Fruit fly (Drosophila melanogaster): ENCODE measurements around the gene CG17242.

CG17242 gene

DNA sequence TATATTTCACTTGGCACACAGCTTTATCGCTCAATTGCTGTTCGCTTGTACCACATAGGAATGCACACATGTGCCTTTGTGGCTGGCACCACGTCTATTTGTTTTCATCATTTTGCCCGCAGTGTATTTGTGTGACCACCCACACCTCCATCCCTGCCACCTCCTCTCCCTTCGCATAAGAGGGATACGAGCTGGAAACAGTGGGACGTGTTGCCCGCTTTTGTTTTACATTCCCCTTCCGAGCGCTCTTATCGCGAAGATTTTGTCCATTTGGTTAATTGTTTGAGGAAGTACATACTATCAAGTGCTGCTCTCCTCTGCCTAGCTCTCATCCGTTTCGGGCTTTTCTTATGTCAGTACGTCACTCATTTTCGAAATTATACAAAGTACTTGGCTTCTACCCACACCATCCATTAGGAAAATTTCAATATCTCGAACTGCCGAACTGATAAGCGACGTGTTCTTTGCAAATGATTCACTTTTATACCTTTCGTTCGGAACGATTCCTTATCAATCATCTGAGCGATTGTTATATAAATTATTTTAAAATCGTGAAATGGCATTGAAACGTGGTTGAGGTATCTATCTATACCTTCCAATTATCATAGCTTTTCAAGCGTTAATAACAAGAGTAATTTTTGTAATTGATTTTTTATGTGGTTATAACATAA lies 40.6 kb downstream of the CG17242 start:
- TF ChIP-seq sens (GFP tag) (peak; percentile 52), nau (GFP tag; optimal IDR thresholded peaks at IDR 0.05) (no peak), lab (GFP tag; optimal IDR thresholded peaks at IDR 0.05) (peak; percentile 29), Gsc (GFP tag; IDR thresholded peaks at IDR 0.05) (no peak), lbe (GFP tag; optimal IDR thresholded peaks at IDR 0.05) (peak; percentile 10), ham (GFP tag; IDR thresholded peaks at IDR 0.05) (no peak), crol (GFP tag; IDR thresholded peaks at IDR 0.05) (peak; percentile 87), Dfd (GFP tag; optimal IDR thresholded peaks at IDR 0.05) (no peak), CG8290 (GFP tag; optimal IDR thresholded peaks at IDR 0.05) (no peak), CG8290 (tag; optimal IDR thresholded peaks at IDR 0.05) (peak in 1 of 2 experiments; percentile 37), BtbVII (GFP tag; optimal IDR thresholded peaks at IDR 0.05) (peak; percentile 62), CG4707 (GFP tag; optimal IDR thresholded peaks at IDR 0.05) (peak; percentile 16), Six4 (GFP tag; optimal IDR thresholded peaks at IDR 0.05) (no peak), HLH4C (GFP tag; IDR thresholded peaks at IDR 0.05; ENCODE audit: partially characterized antibody) (0 out of 3 replicates have a peak, but pooled peaks have one; percentile 16), grn (GFP tag; optimal IDR thresholded peaks at IDR 0.05) (peak; percentile 71), Med (GFP tag) (peak; percentile 74), sd (tag; optimal IDR thresholded peaks at IDR 0.05) (peak; percentile 34), sug (tag; optimal IDR thresholded peaks at IDR 0.05) (peak; percentile 13), CG17328 (GFP tag; IDR thresholded peaks at IDR 0.05) (no peak), mirr (GFP tag; optimal IDR thresholded peaks at IDR 0.05) (peak; percentile 57), CG8944 (GFP tag; optimal IDR thresholded peaks at IDR 0.05) (no peak), tna (GFP tag; IDR thresholded peaks at IDR 0.05; ENCODE audit: partially characterized antibody) (no peak), sr (GFP tag; IDR thresholded peaks at IDR 0.05) (peak; percentile 60; the same call in 2 of the 3 replicates), exex (tag; optimal IDR thresholded peaks at IDR 0.05) (peak; percentile 94), CG2199 (GFP tag; IDR thresholded peaks at IDR 0.05) (peak; percentile 32; the same call in 1 of the 3 replicates), CG9932 (GFP tag; IDR thresholded peaks at IDR 0.05) (0 out of 2 replicates have a peak, but pooled peaks have one; percentile 10), Eip74EF (GFP tag; optimal IDR thresholded peaks at IDR 0.05) (no peak), corto (GFP tag; optimal IDR thresholded peaks at IDR 0.05) (peak; percentile 9), Mrtf (GFP tag; IDR thresholded peaks at IDR 0.05) (0 out of 3 replicates have a peak, but pooled peaks have one; percentile 26), CG34376 (GFP tag; optimal IDR thresholded peaks at IDR 0.05) (peak; percentile 38), Lhr (GFP tag; optimal IDR thresholded peaks at IDR 0.05) (no peak), CG15479 (GFP tag; optimal IDR thresholded peaks at IDR 0.05) (peak; percentile 30), Dbx (GFP tag; IDR thresholded peaks at IDR 0.05) (0 out of 3 replicates have a peak, but pooled peaks have one; percentile 22), zfh1 (GFP tag; IDR thresholded peaks at IDR 0.05) (0 out of 3 replicates have a peak, but pooled peaks have one; percentile 14), Pdp1 (GFP tag; optimal IDR thresholded peaks at IDR 0.05) (peak in 1 of 2 experiments; percentile 84), ara (GFP tag; IDR thresholded peaks at IDR 0.05) (peak; percentile 18; the same call in 1 of the 2 replicates), vvl (GFP tag; IDR thresholded peaks at IDR 0.05) (no peak), Drgx (GFP tag; IDR thresholded peaks at IDR 0.05) (0 out of 2 replicates have a peak, but pooled peaks have one; percentile 23), HLH54F (GFP tag; optimal IDR thresholded peaks at IDR 0.05) (no peak)

DNA sequence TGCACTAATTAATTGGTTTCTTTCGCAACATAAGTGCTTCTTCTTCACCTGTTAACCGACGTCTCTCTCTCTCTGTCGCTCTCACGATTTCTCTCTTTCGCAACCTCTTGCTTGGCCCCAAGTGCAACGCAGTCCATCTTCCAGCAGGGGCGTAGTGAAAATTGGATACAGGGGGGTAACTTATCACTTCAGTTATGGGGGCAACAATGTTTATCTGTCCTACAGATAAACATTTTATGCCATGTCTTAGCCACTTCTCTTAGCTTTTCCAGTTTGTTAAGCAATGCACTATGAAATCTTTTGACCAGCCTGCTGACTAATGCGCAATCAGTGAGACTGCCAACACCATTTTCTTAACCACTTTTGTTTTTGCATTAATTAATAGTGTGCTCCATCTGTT lies 41.6 kb downstream of the CG17242 start:
- TF ChIP-seq maf-S (GFP tag; optimal IDR thresholded peaks at IDR 0.05) (no peak), CG6765 (GFP tag; optimal IDR thresholded peaks at IDR 0.05) (no peak), CG13894 (tag; optimal IDR thresholded peaks at IDR 0.05) (no peak), stwl (tag; optimal IDR thresholded peaks at IDR 0.05) (no peak), CG16813 (GFP tag; IDR thresholded peaks at IDR 0.05; ENCODE audit: partially characterized antibody) (no peak), sens-2 (GFP tag; IDR thresholded peaks at IDR 0.05) (peak; percentile 48; the same call in 1 of the 2 replicates), CG17361 (GFP tag; IDR thresholded peaks at IDR 0.05) (0 out of 3 replicates have a peak, but pooled peaks have one; percentile 22), CG17328 (GFP tag; IDR thresholded peaks at IDR 0.05) (peak; percentile 74), pb (GFP tag; optimal IDR thresholded peaks at IDR 0.05) (no peak), seq (GFP tag; IDR thresholded peaks at IDR 0.05) (0 out of 2 replicates have a peak, but pooled peaks have one; percentile 15), Sox100B (GFP tag; optimal IDR thresholded peaks at IDR 0.05) (peak; percentile 47), CG10565 (GFP tag; optimal IDR thresholded peaks at IDR 0.05) (no peak), E2f1 (GFP tag; IDR thresholded peaks at IDR 0.05) (peak; percentile 52; the same call in 1 of the 2 replicates)

Data from whole organism, embryonic.